Worm (Caenorhabditis elegans) whole organism, L4 larva: ENCODE results near the gene ptr-19.

Source experiments
- D1046.2 ChIP-seq: fragments of 200-800 bp; sonication (Bioruptor generic); IDR thresholded peaks from 2 replicates; pipeline ENCODE4 v1.3.6; 2022; ENCODE audit warnings: missing genetic modification characterization, missing compliant biosample characterization
- F26F4.8 ChIP-seq: fragments of 200-800 bp; sonication (Bioruptor generic); conservative IDR thresholded peaks from 2 replicates; pipeline ENCODE4 v1.3.6; 2022; ENCODE audit warnings: missing genetic modification characterization, missing compliant biosample characterization
- F37D6.2 ChIP-seq: sonication (generic microtip); optimal IDR thresholded peaks from 2 replicates; lab custom pipeline; 2016; ENCODE audit warnings: mild to moderate bottlenecking, missing genetic modification characterization, missing compliant biosample characterization
- F44E2.7 ChIP-seq: fragments of 200-800 bp; sonication (Bioruptor generic); IDR thresholded peaks from 2 replicates; pipeline ENCODE4 v2.1.2; 2022; ENCODE audit warnings: missing genetic modification characterization, missing compliant biosample characterization
- R02D3.7 ChIP-seq: fragments of 150-350 bp; sonication (generic microtip); optimal IDR thresholded peaks from 3 replicates; lab custom pipeline; 2014; ENCODE audit warnings: missing biosample characterization, missing genetic modification characterization
- T26A8.4 ChIP-seq: fragments of 200-800 bp; sonication (Bioruptor generic); IDR thresholded peaks from 2 replicates; pipeline ENCODE4 v1.3.6; 2022; ENCODE audit warnings: missing genetic modification characterization, missing compliant biosample characterization
- Y48G9A.11 ChIP-seq: fragments of 200-800 bp; sonication (Bioruptor generic); IDR thresholded peaks from 2 replicates; pipeline ENCODE4 v1.3.6; 2022; ENCODE audit warnings: missing genetic modification reagents, missing genetic modification characterization, missing compliant biosample characterization
- Y75B8A.6 ChIP-seq: fragments of 200-800 bp; sonication (Bioruptor generic); IDR thresholded peaks from 2 replicates; pipeline ENCODE4 v1.3.6; 2022; ENCODE audit warnings: missing genetic modification reagents, missing genetic modification characterization, missing compliant biosample characterization
- ceh-28 ChIP-seq: fragments of 150-350 bp; optimal IDR thresholded peaks from 2 replicates; lab custom pipeline; 2014; ENCODE audit warnings: missing biosample characterization, missing genetic modification reagents, missing genetic modification characterization
- ceh-32 ChIP-seq: sonication (generic microtip); optimal IDR thresholded peaks from 2 replicates; lab custom pipeline; 2016; ENCODE audit warnings: mild to moderate bottlenecking, missing genetic modification characterization, missing compliant biosample characterization; ENCODE audit not compliant: poor library complexity
- ceh-44 ChIP-seq: fragments of 200-800 bp; sonication (Bioruptor generic); IDR thresholded peaks from 2 replicates; pipeline ENCODE4 v1.3.6; 2022; ENCODE audit warnings: missing genetic modification reagents, missing genetic modification characterization, missing compliant biosample characterization
- ceh-82 ChIP-seq: sonication (generic microtip); optimal IDR thresholded peaks from 2 replicates; lab custom pipeline; 2017; ENCODE audit warnings: missing biosample characterization, missing genetic modification characterization
- cey-2 ChIP-seq: sonication (generic microtip); optimal IDR thresholded peaks from 3 replicates; lab custom pipeline; 2017; ENCODE audit warnings: missing genetic modification characterization, mild to moderate bottlenecking, missing compliant biosample characterization, antibody characterized with exemption, borderline replicate concordance; ENCODE audit not compliant: insufficient read depth
- daf-12 ChIP-seq: fragments of 150-350 bp; optimal IDR thresholded peaks from 2 replicates; lab custom pipeline; 2014; ENCODE audit warnings: missing biosample characterization, missing genetic modification reagents, missing genetic modification characterization
- daf-16 ChIP-seq, 3 experiments: sonication (generic microtip); optimal IDR thresholded peaks; 2 replicates each; lab custom pipeline; 2016 to 2017; ENCODE audit warnings: missing genetic modification characterization in 3 of 3, missing genetic modification reagents in 3 of 3, mild to moderate bottlenecking in 2 of 3, missing compliant biosample characterization in 2 of 3, missing biosample characterization in 1 of 3, moderate library complexity in 1 of 3
- dmd-6 ChIP-seq: fragments of 200-800 bp; sonication (Bioruptor generic); IDR thresholded peaks from 2 replicates; pipeline ENCODE4 v1.3.6; 2022; ENCODE audit warnings: missing genetic modification reagents, missing genetic modification characterization, missing compliant biosample characterization
- dpl-1 ChIP-seq: fragments of 150-350 bp; optimal IDR thresholded peaks from 2 replicates; lab custom pipeline; 2014; ENCODE audit warnings: missing biosample characterization, missing genetic modification reagents, missing genetic modification characterization
- duxl-1 ChIP-seq: sonication (generic microtip); optimal IDR thresholded peaks from 2 replicates; lab custom pipeline; 2016; ENCODE audit warnings: mild to moderate bottlenecking, missing genetic modification characterization, moderate library complexity, missing compliant biosample characterization; ENCODE audit not compliant: poor library complexity
- dve-1 ChIP-seq: sonication (generic microtip); optimal IDR thresholded peaks from 2 replicates; lab custom pipeline; 2017; ENCODE audit warnings: antibody characterized with exemption, mild to moderate bottlenecking, missing genetic modification characterization, missing compliant biosample characterization; ENCODE audit not compliant: insufficient read depth
- egl-27 ChIP-seq: sonication (generic microtip); optimal IDR thresholded peaks from 3 replicates; lab custom pipeline; 2017; ENCODE audit warnings: missing biosample characterization, missing genetic modification reagents, missing genetic modification characterization
- egl-43 ChIP-seq: fragments of 200-800 bp; sonication (Bioruptor generic); IDR thresholded peaks from 2 replicates; pipeline ENCODE4 v1.3.6; 2022; ENCODE audit warnings: missing genetic modification reagents, missing genetic modification characterization, missing compliant biosample characterization
- fkh-10 ChIP-seq: fragments of 150-350 bp; optimal IDR thresholded peaks from 2 replicates; lab custom pipeline; 2014; ENCODE audit warnings: missing biosample characterization, missing genetic modification reagents, missing genetic modification characterization
- gei-8 ChIP-seq: fragments of 200-800 bp; sonication (Bioruptor generic); optimal IDR thresholded peaks from 2 replicates; lab custom pipeline; 2018; ENCODE audit warnings: mild to moderate bottlenecking, missing genetic modification characterization, missing compliant biosample characterization
- hif-1 ChIP-seq, 2 experiments: sonication (generic microtip); optimal IDR thresholded peaks; 2 replicates each; lab custom pipeline; 2016 to 2017; ENCODE audit warnings: missing compliant biosample characterization in 2 of 2, missing genetic modification characterization in 2 of 2, missing genetic modification reagents in 2 of 2, missing genotype in 2 of 2, mild to moderate bottlenecking in 1 of 2
- jun-1 ChIP-seq: fragments of 150-350 bp; optimal IDR thresholded peaks from 2 replicates; lab custom pipeline; 2014; ENCODE audit warnings: missing biosample characterization, missing genetic modification reagents, missing genetic modification characterization
- lin-13 ChIP-seq: fragments of 150-350 bp; optimal IDR thresholded peaks from 2 replicates; lab custom pipeline; 2014; ENCODE audit warnings: missing biosample characterization, missing genetic modification reagents, missing genetic modification characterization
- lin-29 ChIP-seq: fragments of 200-800 bp; sonication (Bioruptor generic); IDR thresholded peaks from 2 replicates; pipeline ENCODE4 v1.3.6; 2022; ENCODE audit warnings: missing genetic modification reagents, missing genetic modification characterization, missing compliant biosample characterization
- lin-39 ChIP-seq: fragments of 150-350 bp; optimal IDR thresholded peaks from 2 replicates; lab custom pipeline; 2014; ENCODE audit warnings: missing biosample characterization, missing genetic modification reagents, missing genetic modification characterization
- lsy-2 ChIP-seq, 2 experiments: fragments of 150-350 bp in 1 of 2; sonication (generic microtip) in 1 of 2; optimal IDR thresholded peaks; 2 replicates each; lab custom pipeline; 2014 to 2017; ENCODE audit warnings: missing biosample characterization in 2 of 2, missing genetic modification characterization in 2 of 2
- madf-5 ChIP-seq, 2 experiments: fragments of 200-800 bp; sonication (Bioruptor generic); IDR thresholded peaks; 2 replicates each; pipeline ENCODE4 v1.3.6; 2022; ENCODE audit warnings: missing compliant biosample characterization in 2 of 2, missing genetic modification characterization in 2 of 2
- mdl-1 ChIP-seq, 2 experiments: fragments of 150-350 bp in 1 of 2; sonication (generic microtip) in 1 of 2; optimal IDR thresholded peaks; 2 replicates each; lab custom pipeline; 2014 to 2017; ENCODE audit warnings: missing biosample characterization in 2 of 2, missing genetic modification characterization in 2 of 2
- mdt-29 ChIP-seq: fragments of 200-800 bp; sonication (Bioruptor generic); IDR thresholded peaks from 2 replicates; pipeline ENCODE4 v1.3.6; 2022; ENCODE audit warnings: missing genetic modification reagents, missing genetic modification characterization, missing compliant biosample characterization
- mes-2 ChIP-seq: sonication (generic microtip); optimal IDR thresholded peaks from 2 replicates; lab custom pipeline; 2016; ENCODE audit warnings: missing genotype, mild to moderate bottlenecking, missing genetic modification characterization, missing compliant biosample characterization; ENCODE audit not compliant: poor library complexity, severe bottlenecking
- nhr-28 ChIP-seq: fragments of 150-350 bp; optimal IDR thresholded peaks from 2 replicates; lab custom pipeline; 2014; ENCODE audit warnings: missing biosample characterization, missing genetic modification characterization
- nhr-77 ChIP-seq: fragments of 150-350 bp; optimal IDR thresholded peaks from 2 replicates; lab custom pipeline; 2014; ENCODE audit warnings: missing biosample characterization, missing genetic modification characterization
- pqm-1 ChIP-seq: sonication (generic microtip); optimal IDR thresholded peaks from 2 replicates; lab custom pipeline; 2017; ENCODE audit warnings: missing biosample characterization, missing genetic modification characterization
- rbr-2 ChIP-seq: sonication (generic microtip); optimal IDR thresholded peaks from 2 replicates; lab custom pipeline; 2016; ENCODE audit warnings: missing genotype, missing genetic modification characterization, missing compliant biosample characterization
- set-16 ChIP-seq: fragments of 200-800 bp; sonication (Bioruptor generic); IDR thresholded peaks from 2 replicates; pipeline ENCODE4 v1.3.6; 2022; ENCODE audit warnings: missing genetic modification reagents, missing genetic modification characterization, missing compliant biosample characterization
- skn-1 ChIP-seq: fragments of 150-350 bp; optimal IDR thresholded peaks from 2 replicates; lab custom pipeline; 2014; ENCODE audit warnings: missing biosample characterization, missing genetic modification characterization
- snpc-1.2 ChIP-seq: fragments of 200-800 bp; sonication (Bioruptor generic); IDR thresholded peaks from 2 replicates; pipeline ENCODE4 v1.3.6; 2022; ENCODE audit warnings: missing genetic modification reagents, missing genetic modification characterization, missing compliant biosample characterization
- snpc-4 ChIP-seq: fragments of 150-350 bp; optimal IDR thresholded peaks from 2 replicates; lab custom pipeline; 2014; ENCODE audit warnings: missing biosample characterization, missing genetic modification characterization
- spr-3 ChIP-seq: fragments of 200-800 bp; sonication (Bioruptor generic); optimal IDR thresholded peaks from 2 replicates; lab custom pipeline; 2018; ENCODE audit warnings: mild to moderate bottlenecking, missing genetic modification characterization, missing compliant biosample characterization
- tag-97 ChIP-seq: fragments of 200-800 bp; sonication (Bioruptor generic); IDR thresholded peaks from 2 replicates; pipeline ENCODE4 v1.3.6; 2022; ENCODE audit warnings: missing genetic modification characterization, missing compliant biosample characterization
- unc-39 ChIP-seq: sonication (generic microtip); optimal IDR thresholded peaks from 2 replicates; lab custom pipeline; 2017; ENCODE audit warnings: missing biosample characterization, missing genetic modification characterization
- unc-62 ChIP-seq, 3 experiments: fragments of 150-350 bp in 1 of 3; sonication (generic microtip); optimal IDR thresholded peaks in 2 of 3; peaks in 1 of 3; 1 replicate in 1 of 3; 2 replicates in 2 of 3; lab custom pipeline; 2014 to 2017; ENCODE audit warnings: missing biosample characterization in 3 of 3, missing genetic modification characterization in 3 of 3, missing genetic modification reagents in 3 of 3, missing genotype in 1 of 3
- zip-11 ChIP-seq: fragments of 200-800 bp; sonication (Bioruptor generic); IDR thresholded peaks from 2 replicates; pipeline ENCODE4 v1.3.6; 2022; ENCODE audit warnings: missing genetic modification characterization, missing compliant biosample characterization

The ptr-19 gene

DNA sequence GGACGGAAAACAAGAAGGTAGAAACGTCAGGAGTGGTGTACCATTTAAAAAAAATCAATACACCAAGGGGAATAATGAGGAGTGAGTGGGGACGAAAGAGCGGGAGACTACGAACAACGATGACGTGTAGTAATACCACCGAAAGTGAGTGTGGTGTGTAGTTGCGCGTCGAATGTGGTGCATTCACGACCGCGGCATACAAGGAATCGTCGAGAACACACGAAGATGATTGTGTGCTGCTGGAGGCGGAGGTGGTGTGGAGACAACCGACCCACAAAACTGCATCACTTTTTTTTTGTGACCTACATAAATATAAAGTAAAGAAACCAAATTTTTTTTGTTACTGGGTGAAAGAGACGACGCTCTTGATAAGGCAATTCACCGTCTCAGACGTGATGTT is 36.7 kb downstream of the ptr-19 start (continued):
- peak; percentile 76 for TF ChIP-seq lin-13 (GFP tag; lab: Kevin White, UChicago)
- peak; percentile 85 for TF ChIP-seq mes-2
- no peak for TF ChIP-seq skn-1 (tag; lab: Kevin White, UChicago)
- no peak for TF ChIP-seq ceh-82 (tag; lab: Kevin White, UChicago)
- TF ChIP-seq set-16 = peak; percentile 32; the same call in 1 of the 2 replicates
- TF ChIP-seq F37D6.2 (tag; lab: Kevin White, UChicago) = no peak
- TF ChIP-seq hif-1 (tag; optimal IDR thresholded peaks at IDR 0.05; lab: Kevin White, UChicago) = peak in 1 of 2 experiments; percentile 23
- TF ChIP-seq ceh-44 = no peak
- TF ChIP-seq T26A8.4 (GFP tag; lab: Robert Waterston, UW) = no peak
- no peak for TF ChIP-seq Y75B8A.6 (GFP tag; lab: Robert Waterston, UW)
- TF ChIP-seq fkh-10 (GFP tag; lab: Kevin White, UChicago) = no peak
- TF ChIP-seq lin-39 (tag; lab: Kevin White, UChicago) = no peak
- TF ChIP-seq lin-29 (GFP tag; lab: Robert Waterston, UW) = no peak
- no peak for TF ChIP-seq daf-12
- no peak for TF ChIP-seq egl-27 (tag; lab: Kevin White, UChicago)
- no peak for TF ChIP-seq gei-8 (GFP tag; lab: Kevin White, UChicago)
- no peak for TF ChIP-seq spr-3 (GFP tag; lab: Kevin White, UChicago)
- peak; percentile 91 for TF ChIP-seq nhr-28 (tag; lab: Kevin White, UChicago)
- TF ChIP-seq F44E2.7 = no peak

DNA sequence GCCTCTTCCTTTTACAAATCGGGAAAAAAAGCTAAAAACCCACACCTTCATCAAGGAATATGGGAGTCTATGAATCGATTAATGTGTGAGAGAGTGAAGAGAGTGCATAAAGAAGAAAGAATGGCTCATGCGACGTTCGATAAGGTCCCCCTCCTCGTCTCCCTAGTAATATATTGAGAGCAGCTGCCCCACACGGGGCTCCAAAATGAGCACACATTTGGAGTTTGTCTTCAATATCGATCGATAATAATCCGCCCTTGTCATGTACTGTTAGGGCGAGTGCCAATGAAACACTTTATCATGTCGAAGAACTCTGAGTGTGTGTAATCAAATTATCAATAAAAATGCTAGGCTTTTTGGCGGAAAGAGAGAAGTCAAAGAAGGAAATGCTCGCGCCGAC is 37.6 kb downstream of the ptr-19 start:
- peak; percentile 11 for TF ChIP-seq nhr-28 (tag; lab: Kevin White, UChicago)
- no peak for TF ChIP-seq duxl-1 (tag; lab: Kevin White, UChicago)
- no peak for TF ChIP-seq egl-27 (tag; lab: Kevin White, UChicago)
- no peak for TF ChIP-seq ceh-32 (tag; lab: Kevin White, UChicago)
- peak; percentile 16 for TF ChIP-seq dve-1 (tag; lab: Kevin White, UChicago)
- no peak for TF ChIP-seq rbr-2
- TF ChIP-seq dpl-1 = no peak
- no peak for TF ChIP-seq nhr-77
- peak; percentile 34 for TF ChIP-seq pqm-1 (tag; lab: Kevin White, UChicago)
- TF ChIP-seq daf-16 (GFP tag; optimal IDR thresholded peaks at IDR 0.05; lab: Kevin White, UChicago) = no peak
- peak; percentile 49 for TF ChIP-seq daf-16 (tag; optimal IDR thresholded peaks at IDR 0.05; lab: Kevin White, UChicago)
- no peak for TF ChIP-seq Y48G9A.11 (GFP tag; lab: Robert Waterston, UW)
- peak; percentile 30 for TF ChIP-seq dmd-6
- TF ChIP-seq snpc-1.2 (GFP tag; lab: Robert Waterston, UW) = no peak
- TF ChIP-seq egl-43 (GFP tag; lab: Robert Waterston, UW) = no peak

DNA sequence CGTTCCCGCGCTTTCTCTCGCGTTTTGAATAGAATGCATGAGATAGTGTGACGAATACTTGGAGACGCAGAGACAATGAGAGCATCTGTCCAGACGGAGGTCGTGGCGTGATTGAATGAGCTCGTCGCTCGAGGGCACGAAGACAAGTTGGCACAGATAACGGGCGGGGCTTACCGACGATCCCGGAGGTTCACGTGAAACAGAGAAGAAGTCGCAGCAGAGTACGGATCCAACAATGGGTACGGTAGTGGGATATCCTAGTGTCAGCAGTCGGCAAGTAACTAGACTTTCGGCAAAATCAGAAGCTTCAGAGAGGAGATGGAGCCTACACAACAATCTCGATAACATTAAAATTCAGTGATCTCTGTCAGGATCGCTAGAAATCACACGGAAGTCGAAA is 38.1 kb downstream of the ptr-19 start:
- TF ChIP-seq ceh-28 (tag; lab: Kevin White, UChicago) (no peak), R02D3.7 (no peak), mdl-1 (tag; optimal IDR thresholded peaks at IDR 0.05; lab: Kevin White, UChicago) (no peak), mdt-29 (GFP tag; lab: Robert Waterston, UW) (0 out of 2 replicates have a peak, but pooled peaks have one; percentile 28), fkh-10 (GFP tag; lab: Kevin White, UChicago) (no peak), dmd-6 (no peak), cey-2 (no peak), tag-97 (no peak), jun-1 (tag; lab: Kevin White, UChicago) (no peak), daf-16 (GFP tag; optimal IDR thresholded peaks at IDR 0.05; lab: Kevin White, UChicago) (no peak), daf-16 (tag; optimal IDR thresholded peaks at IDR 0.05; lab: Kevin White, UChicago) (no peak), zip-11 (no peak), Y75B8A.6 (GFP tag; lab: Robert Waterston, UW) (peak; percentile 32; the same call in 1 of the 2 replicates), spr-3 (GFP tag; lab: Kevin White, UChicago) (no peak), F37D6.2 (tag; lab: Kevin White, UChicago) (no peak), madf-5 (GFP tag; IDR thresholded peaks at IDR 0.05; lab: Robert Waterston, UW) (no peak), F26F4.8 (GFP tag; lab: Robert Waterston, UW) (no peak), unc-62 (GFP tag; optimal IDR thresholded peaks at IDR 0.05 in 1 of 2; lab: Kevin White, UChicago) (peak in 1 of 2 experiments; percentile 85), unc-62 (tag; optimal IDR thresholded peaks at IDR 0.05; lab: Kevin White, UChicago) (no peak), lsy-2 (tag; optimal IDR thresholded peaks at IDR 0.05; lab: Kevin White, UChicago) (peak in 1 of 2 experiments; percentile 53), duxl-1 (tag; lab: Kevin White, UChicago) (no peak), snpc-4 (tag; lab: Kevin White, UChicago) (no peak), egl-43 (GFP tag; lab: Robert Waterston, UW) (no peak), D1046.2 (GFP tag; lab: Robert Waterston, UW) (no peak), unc-39 (tag; lab: Kevin White, UChicago) (no peak), hif-1 (tag; optimal IDR thresholded peaks at IDR 0.05; lab: Kevin White, UChicago) (peak in 1 of 2 experiments; percentile 6)
